Worm (Caenorhabditis elegans) whole organism, L4 larva: ENCODE measurements around the gene F53A2.3.

Experiments
- D1046.2 ChIP-seq: fragments of 200-800 bp; sonication (Bioruptor generic); IDR thresholded peaks from 2 replicates; pipeline ENCODE4 v1.3.6; 2022; ENCODE audit warnings: missing genetic modification characterization, missing compliant biosample characterization
- F26F4.8 ChIP-seq: fragments of 200-800 bp; sonication (Bioruptor generic); conservative IDR thresholded peaks from 2 replicates; pipeline ENCODE4 v1.3.6; 2022; ENCODE audit warnings: missing genetic modification characterization, missing compliant biosample characterization
- F44E2.7 ChIP-seq: fragments of 200-800 bp; sonication (Bioruptor generic); IDR thresholded peaks from 2 replicates; pipeline ENCODE4 v2.1.2; 2022; ENCODE audit warnings: missing genetic modification characterization, missing compliant biosample characterization
- R02D3.7 ChIP-seq: fragments of 150-350 bp; sonication (generic microtip); optimal IDR thresholded peaks from 3 replicates; lab custom pipeline; 2014; ENCODE audit warnings: missing biosample characterization, missing genetic modification characterization
- T26A8.4 ChIP-seq: fragments of 200-800 bp; sonication (Bioruptor generic); IDR thresholded peaks from 2 replicates; pipeline ENCODE4 v1.3.6; 2022; ENCODE audit warnings: missing genetic modification characterization, missing compliant biosample characterization
- Y105C5A.15 ChIP-seq: fragments of 200-800 bp; sonication (Bioruptor generic); IDR thresholded peaks from 2 replicates; pipeline ENCODE4 v1.3.6; 2022; ENCODE audit warnings: missing genetic modification characterization, missing compliant biosample characterization
- Y5F2A.4 ChIP-seq: fragments of 200-800 bp; sonication (Bioruptor generic); optimal IDR thresholded peaks from 2 replicates; lab custom pipeline; 2018; ENCODE audit warnings: mild to moderate bottlenecking, missing genetic modification characterization, missing compliant biosample characterization
- ZK337.2 ChIP-seq: fragments of 200-800 bp; sonication (Bioruptor generic); IDR thresholded peaks from 2 replicates; pipeline ENCODE4 v1.3.6; 2022; ENCODE audit warnings: missing genetic modification reagents, missing genetic modification characterization, missing compliant biosample characterization
- ZK546.5 ChIP-seq, 2 experiments: sonication (generic microtip); optimal IDR thresholded peaks; 2 replicates each; lab custom pipeline; 2017; ENCODE audit warnings: missing biosample characterization in 2 of 2, missing genetic modification characterization in 2 of 2
- aly-2 ChIP-seq: sonication (generic microtip); optimal IDR thresholded peaks from 2 replicates; lab custom pipeline; 2018; ENCODE audit warnings: missing biosample characterization, missing genetic modification characterization
- ceh-28 ChIP-seq: fragments of 150-350 bp; optimal IDR thresholded peaks from 2 replicates; lab custom pipeline; 2014; ENCODE audit warnings: missing biosample characterization, missing genetic modification reagents, missing genetic modification characterization
- ceh-44 ChIP-seq: fragments of 200-800 bp; sonication (Bioruptor generic); IDR thresholded peaks from 2 replicates; pipeline ENCODE4 v1.3.6; 2022; ENCODE audit warnings: missing genetic modification reagents, missing genetic modification characterization, missing compliant biosample characterization
- ceh-82 ChIP-seq: sonication (generic microtip); optimal IDR thresholded peaks from 2 replicates; lab custom pipeline; 2017; ENCODE audit warnings: missing biosample characterization, missing genetic modification characterization
- cey-2 ChIP-seq: sonication (generic microtip); optimal IDR thresholded peaks from 3 replicates; lab custom pipeline; 2017; ENCODE audit warnings: missing genetic modification characterization, mild to moderate bottlenecking, missing compliant biosample characterization, antibody characterized with exemption, borderline replicate concordance; ENCODE audit not compliant: insufficient read depth
- ctbp-1 ChIP-seq: fragments of 200-800 bp; sonication (Bioruptor generic); IDR thresholded peaks from 2 replicates; pipeline ENCODE4 v1.3.6; 2022; ENCODE audit warnings: missing genetic modification reagents, missing genetic modification characterization, missing compliant biosample characterization
- daf-12 ChIP-seq: fragments of 150-350 bp; optimal IDR thresholded peaks from 2 replicates; lab custom pipeline; 2014; ENCODE audit warnings: missing biosample characterization, missing genetic modification reagents, missing genetic modification characterization
- daf-19 ChIP-seq: fragments of 200-800 bp; sonication (Bioruptor generic); conservative IDR thresholded peaks from 2 replicates; pipeline ENCODE4 v1.3.6; 2022; ENCODE audit warnings: missing genetic modification characterization, missing compliant biosample characterization
- dmd-6 ChIP-seq: fragments of 200-800 bp; sonication (Bioruptor generic); IDR thresholded peaks from 2 replicates; pipeline ENCODE4 v1.3.6; 2022; ENCODE audit warnings: missing genetic modification reagents, missing genetic modification characterization, missing compliant biosample characterization
- dmd-8 ChIP-seq: fragments of 200-800 bp; sonication (Bioruptor generic); IDR thresholded peaks from 2 replicates; pipeline ENCODE4 v1.3.6; 2022; ENCODE audit warnings: missing genetic modification characterization, missing compliant biosample characterization
- dve-1 ChIP-seq: sonication (generic microtip); optimal IDR thresholded peaks from 2 replicates; lab custom pipeline; 2017; ENCODE audit warnings: antibody characterized with exemption, mild to moderate bottlenecking, missing genetic modification characterization, missing compliant biosample characterization; ENCODE audit not compliant: insufficient read depth
- egl-27 ChIP-seq: sonication (generic microtip); optimal IDR thresholded peaks from 3 replicates; lab custom pipeline; 2017; ENCODE audit warnings: missing biosample characterization, missing genetic modification reagents, missing genetic modification characterization
- egl-43 ChIP-seq: fragments of 200-800 bp; sonication (Bioruptor generic); IDR thresholded peaks from 2 replicates; pipeline ENCODE4 v1.3.6; 2022; ENCODE audit warnings: missing genetic modification reagents, missing genetic modification characterization, missing compliant biosample characterization
- fos-1 ChIP-seq: fragments of 150-350 bp; optimal IDR thresholded peaks from 2 replicates; lab custom pipeline; 2014; ENCODE audit warnings: missing biosample characterization, missing genetic modification characterization
- lin-1 ChIP-seq: fragments of 200-800 bp; sonication (Bioruptor generic); IDR thresholded peaks from 2 replicates; pipeline ENCODE4 v1.3.6; 2022; ENCODE audit warnings: missing genetic modification reagents, missing genetic modification characterization, missing compliant biosample characterization
- lin-13 ChIP-seq: fragments of 150-350 bp; optimal IDR thresholded peaks from 2 replicates; lab custom pipeline; 2014; ENCODE audit warnings: missing biosample characterization, missing genetic modification reagents, missing genetic modification characterization
- lin-38 ChIP-seq: fragments of 200-800 bp; sonication (Bioruptor generic); IDR thresholded peaks from 2 replicates; pipeline ENCODE4 v1.3.6; 2022; ENCODE audit warnings: missing genetic modification reagents, missing genetic modification characterization, missing compliant biosample characterization
- lin-39 ChIP-seq: fragments of 150-350 bp; optimal IDR thresholded peaks from 2 replicates; lab custom pipeline; 2014; ENCODE audit warnings: missing biosample characterization, missing genetic modification reagents, missing genetic modification characterization
- lsy-2 ChIP-seq, 2 experiments: fragments of 150-350 bp in 1 of 2; sonication (generic microtip) in 1 of 2; optimal IDR thresholded peaks; 2 replicates each; lab custom pipeline; 2014 to 2017; ENCODE audit warnings: missing biosample characterization in 2 of 2, missing genetic modification characterization in 2 of 2
- madf-5 ChIP-seq, 2 experiments: fragments of 200-800 bp; sonication (Bioruptor generic); IDR thresholded peaks; 2 replicates each; pipeline ENCODE4 v1.3.6; 2022; ENCODE audit warnings: missing compliant biosample characterization in 2 of 2, missing genetic modification characterization in 2 of 2
- madf-9 ChIP-seq: fragments of 200-800 bp; sonication (Bioruptor generic); conservative IDR thresholded peaks from 2 replicates; pipeline ENCODE4 v1.3.6; 2022; ENCODE audit warnings: missing genetic modification reagents, missing genetic modification characterization, missing compliant biosample characterization
- mdl-1 ChIP-seq, 2 experiments: fragments of 150-350 bp in 1 of 2; sonication (generic microtip) in 1 of 2; optimal IDR thresholded peaks; 2 replicates each; lab custom pipeline; 2014 to 2017; ENCODE audit warnings: missing biosample characterization in 2 of 2, missing genetic modification characterization in 2 of 2
- mdt-29 ChIP-seq: fragments of 200-800 bp; sonication (Bioruptor generic); IDR thresholded peaks from 2 replicates; pipeline ENCODE4 v1.3.6; 2022; ENCODE audit warnings: missing genetic modification reagents, missing genetic modification characterization, missing compliant biosample characterization
- mxl-2 ChIP-seq: fragments of 200-800 bp; sonication (Bioruptor generic); conservative IDR thresholded peaks from 2 replicates; pipeline ENCODE4 v1.3.6; 2022; ENCODE audit warnings: missing genetic modification reagents, missing genetic modification characterization, missing compliant biosample characterization
- nhr-102 ChIP-seq: sonication (generic microtip); optimal IDR thresholded peaks from 2 replicates; lab custom pipeline; 2016; ENCODE audit warnings: mild to moderate bottlenecking, missing genetic modification characterization, moderate library complexity, missing compliant biosample characterization
- nhr-28 ChIP-seq: fragments of 150-350 bp; optimal IDR thresholded peaks from 2 replicates; lab custom pipeline; 2014; ENCODE audit warnings: missing biosample characterization, missing genetic modification characterization
- nhr-42 ChIP-seq: fragments of 200-800 bp; sonication (Bioruptor generic); IDR thresholded peaks from 2 replicates; pipeline ENCODE4 v1.3.6; 2022; ENCODE audit warnings: missing genetic modification characterization, missing compliant biosample characterization
- nhr-6 ChIP-seq: fragments of 150-350 bp; optimal IDR thresholded peaks from 2 replicates; lab custom pipeline; 2014; ENCODE audit warnings: missing biosample characterization, missing genetic modification characterization
- nhr-77 ChIP-seq: fragments of 150-350 bp; optimal IDR thresholded peaks from 2 replicates; lab custom pipeline; 2014; ENCODE audit warnings: missing biosample characterization, missing genetic modification characterization
- php-3 ChIP-seq: fragments of 200-800 bp; sonication (Bioruptor generic); IDR thresholded peaks from 2 replicates; pipeline ENCODE4 v1.3.6; 2022; ENCODE audit warnings: missing genetic modification reagents, missing genetic modification characterization, missing compliant biosample characterization
- rbr-2 ChIP-seq: sonication (generic microtip); optimal IDR thresholded peaks from 2 replicates; lab custom pipeline; 2016; ENCODE audit warnings: missing genotype, missing genetic modification characterization, missing compliant biosample characterization
- saeg-2 ChIP-seq: fragments of 200-800 bp; sonication (Bioruptor generic); IDR thresholded peaks from 2 replicates; pipeline ENCODE4 v1.3.6; 2022; ENCODE audit warnings: missing genetic modification reagents, missing genetic modification characterization, missing compliant biosample characterization
- snpc-1.2 ChIP-seq: fragments of 200-800 bp; sonication (Bioruptor generic); IDR thresholded peaks from 2 replicates; pipeline ENCODE4 v1.3.6; 2022; ENCODE audit warnings: missing genetic modification reagents, missing genetic modification characterization, missing compliant biosample characterization
- tra-1 ChIP-seq: fragments of 200-800 bp; sonication (Bioruptor generic); IDR thresholded peaks from 2 replicates; pipeline ENCODE4 v1.3.6; 2022; ENCODE audit warnings: missing genetic modification reagents, missing genetic modification characterization, missing compliant biosample characterization
- unc-130 ChIP-seq: sonication (generic microtip); optimal IDR thresholded peaks from 2 replicates; lab custom pipeline; 2016; ENCODE audit warnings: missing genetic modification reagents, missing genetic modification characterization, missing compliant biosample characterization
- unc-62 ChIP-seq, 3 experiments: fragments of 150-350 bp in 1 of 3; sonication (generic microtip); optimal IDR thresholded peaks in 2 of 3; peaks in 1 of 3; 1 replicate in 1 of 3; 2 replicates in 2 of 3; lab custom pipeline; 2014 to 2017; ENCODE audit warnings: missing biosample characterization in 3 of 3, missing genetic modification characterization in 3 of 3, missing genetic modification reagents in 3 of 3, missing genotype in 1 of 3
- vab-7 ChIP-seq: fragments of 200-800 bp; sonication (Bioruptor generic); IDR thresholded peaks from 2 replicates; pipeline ENCODE4 v1.3.6; 2022; ENCODE audit warnings: missing genetic modification reagents, missing genetic modification characterization, missing compliant biosample characterization
- zip-11 ChIP-seq: fragments of 200-800 bp; sonication (Bioruptor generic); IDR thresholded peaks from 2 replicates; pipeline ENCODE4 v1.3.6; 2022; ENCODE audit warnings: missing genetic modification characterization, missing compliant biosample characterization
- zip-2 ChIP-seq: fragments of 150-350 bp; optimal IDR thresholded peaks from 2 replicates; lab custom pipeline; 2014; ENCODE audit warnings: missing biosample characterization, missing genetic modification characterization
- ztf-11 ChIP-seq: fragments of 150-350 bp; optimal IDR thresholded peaks from 2 replicates; lab custom pipeline; 2014; ENCODE audit warnings: missing biosample characterization, missing genetic modification characterization
- ztf-7 ChIP-seq: fragments of 150-350 bp; optimal IDR thresholded peaks from 2 replicates; lab custom pipeline; 2014; ENCODE audit warnings: missing biosample characterization, missing genetic modification characterization

Gene F53A2.3

DNA sequence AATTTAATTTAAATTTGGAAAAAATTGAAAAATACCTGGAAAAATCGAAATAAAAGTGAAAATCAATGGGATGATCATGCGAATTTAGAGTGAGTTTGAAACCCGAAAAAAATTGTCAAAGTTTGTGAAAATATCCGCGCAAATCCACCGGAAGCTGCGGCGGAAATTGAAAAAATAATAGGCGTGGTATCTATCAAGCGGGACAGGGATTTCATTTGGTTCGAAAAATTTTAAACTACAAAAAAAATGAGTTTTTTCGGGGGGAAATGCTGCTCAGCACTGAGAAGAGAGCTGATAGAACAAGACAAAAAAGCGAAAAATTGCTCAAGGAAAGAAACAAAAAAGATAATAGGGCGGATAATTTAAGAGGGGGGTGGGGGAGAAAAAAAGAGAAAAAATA is 31.4 kb upstream of the F53A2.3 start, which contains the start of gene T03F6.9:
TSS of gene T03F6.9 (minus strand) at position 101 of the 400 bp plus-strand sequence.
- TF ChIP-seq Y105C5A.15 (GFP tag; lab: Robert Waterston, UW) (no peak), dmd-8 (GFP tag; lab: Robert Waterston, UW) (no peak), madf-5 (GFP tag; IDR thresholded peaks at IDR 0.05; lab: Robert Waterston, UW) (no peak), lin-1 (GFP tag; lab: Robert Waterston, UW) (no peak), tra-1 (GFP tag; lab: Robert Waterston, UW) (no peak), ctbp-1 (GFP tag; lab: Robert Waterston, UW) (no peak), lin-39 (tag; lab: Kevin White, UChicago) (no peak), nhr-42 (GFP tag; lab: Robert Waterston, UW) (no peak), ztf-7 (tag; lab: Kevin White, UChicago) (no peak)

DNA sequence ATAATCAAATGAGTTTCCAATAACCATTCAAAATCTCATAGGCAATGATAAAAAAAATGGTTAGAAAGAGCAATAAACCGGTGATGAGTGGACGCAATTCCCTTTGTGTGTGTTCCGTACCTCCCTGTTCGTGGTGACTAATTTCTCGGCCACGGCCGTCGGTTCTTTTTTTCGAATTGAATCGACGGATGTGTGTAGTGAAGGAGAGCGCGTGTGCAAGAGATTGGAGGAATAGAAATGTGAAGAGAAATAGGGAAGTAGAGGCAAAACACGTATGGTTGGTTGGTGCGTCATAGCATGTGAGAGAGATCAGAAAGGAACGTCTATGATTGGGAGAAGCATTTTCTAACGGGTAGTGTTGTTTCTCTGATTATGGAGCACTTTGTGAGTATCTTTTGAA is 20.3 kb upstream of the F53A2.3 start:
- TF ChIP-seq zip-11 (GFP tag; lab: Robert Waterston, UW) (no peak), cey-2 (tag; lab: Kevin White, UChicago) (no peak), snpc-1.2 (no peak), nhr-28 (tag; lab: Kevin White, UChicago) (peak; percentile 97), unc-62 (GFP tag; optimal IDR thresholded peaks at IDR 0.05 in 1 of 2; lab: Kevin White, UChicago) (peak in 1 of 2 experiments; percentile 63), unc-62 (tag; optimal IDR thresholded peaks at IDR 0.05; lab: Kevin White, UChicago) (no peak), nhr-77 (tag; lab: Kevin White, UChicago) (peak; percentile 6), php-3 (GFP tag; lab: Robert Waterston, UW) (no peak), mxl-2 (GFP tag; lab: Robert Waterston, UW) (no peak), lin-38 (no peak), tra-1 (GFP tag; lab: Robert Waterston, UW) (no peak), zip-2 (tag; lab: Kevin White, UChicago) (no peak), R02D3.7 (tag; lab: Kevin White, UChicago) (no peak), fos-1 (no peak), dmd-6 (GFP tag; lab: Robert Waterston, UW) (no peak; the same call in 1 of the 2 replicates), mdl-1 (tag; optimal IDR thresholded peaks at IDR 0.05; lab: Kevin White, UChicago) (peak; percentile 65 to 90), rbr-2 (no peak), ztf-7 (tag; lab: Kevin White, UChicago) (no peak), unc-130 (GFP tag; lab: Kevin White, UChicago) (no peak), vab-7 (GFP tag; lab: Robert Waterston, UW) (no peak), Y5F2A.4 (GFP tag; lab: Kevin White, UChicago) (no peak), nhr-6 (tag; lab: Kevin White, UChicago) (peak; percentile 89), madf-9 (GFP tag; lab: Robert Waterston, UW) (no peak), ceh-82 (no peak), daf-19 (GFP tag; lab: Robert Waterston, UW) (no peak), saeg-2 (GFP tag; lab: Robert Waterston, UW) (no peak), egl-43 (GFP tag; lab: Robert Waterston, UW) (no peak), mdt-29 (GFP tag; lab: Robert Waterston, UW) (no peak), nhr-102 (tag; lab: Kevin White, UChicago) (no peak), ztf-11 (tag; lab: Kevin White, UChicago) (no peak), T26A8.4 (GFP tag; lab: Robert Waterston, UW) (no peak), daf-12 (tag; lab: Kevin White, UChicago) (no peak), dve-1 (tag; lab: Kevin White, UChicago) (peak; percentile 54), ceh-44 (GFP tag; lab: Robert Waterston, UW) (no peak), F44E2.7 (no peak), ceh-28 (tag; lab: Kevin White, UChicago) (no peak), ZK546.5 (tag; optimal IDR thresholded peaks at IDR 0.05; lab: Kevin White, UChicago) (no peak), lsy-2 (tag; optimal IDR thresholded peaks at IDR 0.05; lab: Kevin White, UChicago) (no peak), ZK337.2 (GFP tag; lab: Robert Waterston, UW) (no peak), egl-27 (no peak), aly-2 (tag; lab: Kevin White, UChicago) (no peak), lin-13 (GFP tag; lab: Kevin White, UChicago) (no peak), D1046.2 (GFP tag; lab: Robert Waterston, UW) (no peak), F26F4.8 (no peak)
